Fruit fly (Drosophila melanogaster) whole organism, prepupa: Measurements from ENCODE around the gene CG2656.

Experiments used
- CG10669 ChIP-seq: fragments of 200-800 bp; sonication (Bioruptor generic); optimal IDR thresholded peaks from 3 replicates; lab custom pipeline; 2018; ENCODE audit warnings: missing biosample characterization, mild to moderate bottlenecking, missing genetic modification characterization, moderate library complexity
- CG11762 ChIP-seq: fragments of 200-800 bp; sonication (Bioruptor generic); optimal IDR thresholded peaks from 3 replicates; lab custom pipeline; 2016; ENCODE audit warnings: missing biosample characterization, missing genetic modification characterization; ENCODE audit not compliant: insufficient read depth
- CG11902 ChIP-seq: fragments of 200-800 bp; sonication (Bioruptor generic); optimal IDR thresholded peaks from 3 replicates; lab custom pipeline; 2016; ENCODE audit warnings: missing biosample characterization, missing genetic modification characterization
- CG6808 ChIP-seq: fragments of 200-800 bp; sonication (Bioruptor generic); optimal IDR thresholded peaks from 3 replicates; lab custom pipeline; 2017; ENCODE audit warnings: missing biosample characterization, missing genetic modification characterization, mild to moderate bottlenecking, moderate library complexity, missing genetic modification reagents
- OdsH ChIP-seq: fragments of 200-800 bp; sonication (Bioruptor generic); optimal IDR thresholded peaks from 3 replicates; lab custom pipeline; 2016; ENCODE audit warnings: missing biosample characterization, missing genetic modification characterization
- Sox102F ChIP-seq: fragments of 200-800 bp; sonication (Bioruptor generic); optimal IDR thresholded peaks from 2 replicates; lab custom pipeline; 2016; ENCODE audit warnings: missing biosample characterization, mild to moderate bottlenecking, missing genetic modification characterization
- pdm3 ChIP-seq: fragments of 200-800 bp; sonication (Bioruptor generic); optimal IDR thresholded peaks from 3 replicates; lab custom pipeline; 2016; ENCODE audit warnings: missing biosample characterization, missing genetic modification characterization
- vri ChIP-seq: fragments of 200-800 bp; sonication (Bioruptor generic); optimal IDR thresholded peaks from 3 replicates; lab custom pipeline; 2016; ENCODE audit warnings: missing biosample characterization, mild to moderate bottlenecking, missing genetic modification characterization

DNA sequence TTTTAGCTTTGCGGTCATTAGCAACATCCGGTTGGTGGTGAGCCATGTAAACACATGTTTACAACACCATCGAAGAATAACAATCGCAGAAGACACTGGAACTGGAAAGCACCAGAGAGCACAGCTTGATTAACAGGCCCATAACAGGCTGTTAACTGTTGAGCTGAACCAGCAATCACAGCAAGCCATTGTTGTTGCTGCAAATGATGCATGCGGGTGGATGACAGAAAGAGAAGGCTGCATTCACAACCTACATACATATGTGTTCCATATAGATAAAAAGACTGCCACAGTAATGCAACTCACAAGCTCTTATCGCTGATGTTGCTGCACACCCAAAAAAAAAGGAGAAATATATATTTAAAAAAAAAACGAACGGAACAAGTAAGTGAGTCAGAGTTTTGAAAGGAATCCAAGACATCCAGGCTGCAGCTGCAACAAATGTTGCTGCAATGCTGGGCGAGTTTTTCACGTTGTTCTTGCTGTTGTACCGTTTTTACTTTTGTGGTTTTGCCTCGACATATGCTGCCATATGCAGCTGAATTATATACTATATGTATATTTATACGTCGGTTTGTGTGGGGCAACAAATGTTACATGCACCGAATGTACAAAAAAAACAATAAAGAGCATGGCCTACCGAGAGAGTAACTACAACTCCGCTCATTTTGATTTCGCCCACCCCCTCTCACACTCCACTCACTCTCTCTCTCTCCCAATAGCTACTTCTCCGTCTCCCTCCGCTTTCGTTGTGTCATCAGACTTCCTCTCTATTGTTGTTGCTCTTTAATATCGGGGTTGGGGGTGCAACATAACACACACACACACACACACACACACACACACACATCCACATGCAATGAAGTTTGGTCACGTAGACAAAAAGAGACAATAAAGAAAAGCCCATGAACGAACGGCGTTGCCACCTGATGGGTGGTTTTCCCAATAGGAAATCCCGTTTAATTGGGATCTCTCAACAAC is 41.4 kb upstream of the CG2656 start:
- TF ChIP-seq CG10669 (GFP tag; lab: Kevin White, UChicago) (no peak), OdsH (no peak), vri (GFP tag; lab: Kevin White, UChicago) (peak; percentile 8), pdm3 (no peak), Sox102F (peak; percentile 11), CG11902 (no peak), CG11762 (GFP tag; lab: Kevin White, UChicago) (no peak), CG6808 (GFP tag; lab: Kevin White, UChicago) (peak; percentile 43)
